Fruit fly (Drosophila melanogaster): ENCODE results near the gene Or2a.

Or2a gene

DNA sequence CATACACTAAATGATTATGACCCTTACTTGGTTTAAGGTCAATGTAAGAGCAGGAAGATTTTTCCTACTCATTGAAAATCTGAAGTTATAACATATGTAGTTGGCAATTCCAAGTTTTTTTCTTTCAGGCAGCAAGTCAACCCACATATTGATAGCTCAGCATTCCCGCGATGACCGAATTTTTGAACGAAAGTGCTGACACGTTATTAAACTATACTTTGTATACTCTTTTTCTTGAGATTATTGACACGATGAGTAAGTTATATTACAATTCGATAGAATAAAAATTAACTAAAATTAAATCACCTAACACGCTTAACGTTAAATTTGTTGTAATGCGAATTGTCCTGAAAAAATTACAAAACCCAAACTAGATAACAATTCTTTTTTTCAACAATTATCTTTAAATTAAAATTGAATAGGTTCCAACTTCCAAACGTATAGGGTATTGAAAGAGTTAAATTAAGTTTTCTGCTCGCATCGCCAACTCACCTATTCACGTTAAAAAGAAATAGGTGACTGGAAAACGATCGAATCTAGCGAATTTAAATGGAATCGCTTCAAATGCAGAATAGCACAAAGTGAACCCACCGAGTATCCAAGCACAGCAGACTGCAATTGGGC is 29.3 kb downstream of the Or2a start, which contains the start of gene Vml:
Gene Vml, plus strand, starts transcription at position 574 of the 624 bp plus-strand sequence.
- TF ChIP-seq CG34376 (GFP tag; optimal IDR thresholded peaks at IDR 0.05) (no peak), CG8388 (GFP tag; optimal IDR thresholded peaks at IDR 0.05) (no peak), Fer1 (GFP tag; optimal IDR thresholded peaks at IDR 0.05) (no peak), seq (GFP tag; IDR thresholded peaks at IDR 0.05) (no peak), Dll (GFP tag; IDR thresholded peaks at IDR 0.05; ENCODE audit: partially characterized antibody) (peak; percentile 14; the same call in 2 of the 4 replicates), CG12942 (GFP tag; optimal IDR thresholded peaks at IDR 0.05) (no peak), CG2116 (GFP tag; optimal IDR thresholded peaks at IDR 0.05) (no peak), Side (GFP tag; optimal IDR thresholded peaks at IDR 0.05) (no peak), Jarid2 (GFP tag; optimal IDR thresholded peaks at IDR 0.05) (no peak), CG11085 (GFP tag; IDR thresholded peaks at IDR 0.05) (no peak), CG8765 (GFP tag; IDR thresholded peaks at IDR 0.05) (no peak), CG32532 (GFP tag; IDR thresholded peaks at IDR 0.05) (no peak), MESR4 (GFP tag; optimal IDR thresholded peaks at IDR 0.05) (no peak), CG14667 (GFP tag; IDR thresholded peaks at IDR 0.05) (no peak), CG4404 (GFP tag; IDR thresholded peaks at IDR 0.05) (no peak), lov (optimal IDR thresholded peaks at IDR 0.05) (no peak), lov (GFP tag; IDR thresholded peaks at IDR 0.05) (no peak), CG42726 (GFP tag; IDR thresholded peaks at IDR 0.05; ENCODE audit: partially characterized antibody) (no peak), sens (GFP tag) (peak; percentile 57)

DNA sequence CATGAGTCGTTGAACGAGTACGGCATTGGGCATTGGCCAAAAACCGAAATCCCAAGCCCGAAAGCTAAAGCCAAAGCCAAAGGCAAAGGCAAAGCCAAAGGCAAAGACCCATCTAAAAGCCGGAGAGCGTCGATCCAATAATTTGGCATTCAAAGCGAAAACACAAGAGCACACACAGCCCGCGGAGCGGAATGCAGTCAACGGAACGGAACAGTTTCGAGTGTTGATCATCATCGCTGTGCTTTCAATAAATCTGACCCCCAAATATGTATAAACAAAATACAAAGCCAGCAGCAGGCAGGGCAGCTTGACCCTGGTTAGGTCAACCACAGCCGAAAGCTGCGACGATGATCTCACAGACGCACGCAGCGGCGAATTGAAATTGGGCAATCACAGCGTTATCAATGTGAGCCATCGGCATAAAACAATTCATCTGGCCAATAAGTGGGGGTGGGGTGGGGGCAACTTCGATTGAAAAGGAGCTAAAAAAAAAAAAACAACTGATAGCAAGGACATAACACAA is 32.8 kb downstream of the Or2a start:
- TF ChIP-seq sd (tag; optimal IDR thresholded peaks at IDR 0.05): peak; percentile 52
- peak; percentile 28 for TF ChIP-seq ftz-f1 (GFP tag; optimal IDR thresholded peaks at IDR 0.05)
- peak; percentile 27 for TF ChIP-seq CG12769 (tag; optimal IDR thresholded peaks at IDR 0.05)
- TF ChIP-seq Hmr (GFP tag; optimal IDR thresholded peaks at IDR 0.05): no peak
- peak; percentile 14 for TF ChIP-seq CG10543 (GFP tag; optimal IDR thresholded peaks at IDR 0.05)
- no peak for TF ChIP-seq CG17385 (GFP tag; optimal IDR thresholded peaks at IDR 0.05)
- TF ChIP-seq pfk (GFP tag; optimal IDR thresholded peaks at IDR 0.05): peak; percentile 61
- TF ChIP-seq CG32772 (GFP tag; IDR thresholded peaks at IDR 0.05): no peak
- peak; percentile 15; the same call in 1 of the 2 replicates for TF ChIP-seq CG9932 (GFP tag; IDR thresholded peaks at IDR 0.05)
- TF ChIP-seq Hr78 (GFP tag; optimal IDR thresholded peaks at IDR 0.05): peak in 1 of 2 experiments; percentile 80
- TF ChIP-seq Med (GFP tag): peak; percentile 70
- TF ChIP-seq chinmo (GFP tag; IDR thresholded peaks at IDR 0.05; ENCODE audit: partially characterized antibody): peak; percentile 93
- peak in 1 of 2 experiments; percentile 11 for TF ChIP-seq Pdp1 (GFP tag; optimal IDR thresholded peaks at IDR 0.05)
- peak in 1 of 2 experiments; percentile 31 for TF ChIP-seq Eip74EF (GFP tag; optimal IDR thresholded peaks at IDR 0.05)
- TF ChIP-seq CG11247 (GFP tag; IDR thresholded peaks at IDR 0.05): no peak

DNA sequence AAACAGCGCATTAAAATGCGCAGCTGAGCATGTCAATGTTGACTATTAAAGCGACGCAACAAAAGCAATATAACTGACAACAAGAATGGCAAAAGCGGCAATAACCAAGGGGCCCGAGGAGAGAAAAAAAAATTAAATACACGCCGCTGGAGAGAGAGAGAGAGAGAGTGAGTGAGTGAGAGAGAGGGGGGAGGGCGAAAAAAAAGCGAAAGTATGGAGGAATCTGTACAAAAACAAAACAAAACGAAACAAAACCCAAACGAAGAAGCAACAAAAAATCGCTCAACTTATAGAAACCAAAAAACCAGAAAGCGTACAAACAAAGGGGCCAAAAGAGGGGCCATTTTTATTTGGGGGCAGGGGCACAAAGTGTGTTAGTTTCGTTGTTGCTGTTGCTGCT is 37.4 kb downstream of the Or2a start:
- TF ChIP-seq HLH54F (GFP tag; optimal IDR thresholded peaks at IDR 0.05): no peak
- no peak for TF ChIP-seq CG17361 (GFP tag; IDR thresholded peaks at IDR 0.05)
- peak; percentile 1 for TF ChIP-seq Med (GFP tag)
- TF ChIP-seq sqz (GFP tag; optimal IDR thresholded peaks at IDR 0.05): peak; percentile 73
- TF ChIP-seq Blimp-1 (GFP tag; optimal IDR thresholded peaks at IDR 0.05): peak; percentile 99
- TF ChIP-seq crol (GFP tag; IDR thresholded peaks at IDR 0.05): peak; percentile 45; the same call in 1 of the 2 replicates
- TF ChIP-seq CG31388 (GFP tag; optimal IDR thresholded peaks at IDR 0.05): no peak
- peak; percentile 16 to 60 for TF ChIP-seq Trl (optimal IDR thresholded peaks at IDR 0.05)
- no peak for TF ChIP-seq Trl (GFP tag; optimal IDR thresholded peaks at IDR 0.05)
- peak; percentile 27 for TF ChIP-seq sd (tag; optimal IDR thresholded peaks at IDR 0.05)
- TF ChIP-seq chinmo (GFP tag; IDR thresholded peaks at IDR 0.05; ENCODE audit: partially characterized antibody): 0 out of 4 replicates have a peak, but pooled peaks have one; percentile 28
- peak; percentile 27 for TF ChIP-seq kni (GFP tag; optimal IDR thresholded peaks at IDR 0.05)
